Fruit fly (Drosophila melanogaster) ovary, adult (tissue): ENCODE results near the gene CG34269.

Experiments used
- CG17801 ChIP-seq: fragments of 200-800 bp; optimal IDR thresholded peaks from 2 replicates; lab custom pipeline; 2019; ENCODE audit warnings: missing biosample characterization, mild to moderate bottlenecking, missing genetic modification characterization, moderate library complexity; ENCODE audit not compliant: partially characterized antibody

CG34269 gene

DNA sequence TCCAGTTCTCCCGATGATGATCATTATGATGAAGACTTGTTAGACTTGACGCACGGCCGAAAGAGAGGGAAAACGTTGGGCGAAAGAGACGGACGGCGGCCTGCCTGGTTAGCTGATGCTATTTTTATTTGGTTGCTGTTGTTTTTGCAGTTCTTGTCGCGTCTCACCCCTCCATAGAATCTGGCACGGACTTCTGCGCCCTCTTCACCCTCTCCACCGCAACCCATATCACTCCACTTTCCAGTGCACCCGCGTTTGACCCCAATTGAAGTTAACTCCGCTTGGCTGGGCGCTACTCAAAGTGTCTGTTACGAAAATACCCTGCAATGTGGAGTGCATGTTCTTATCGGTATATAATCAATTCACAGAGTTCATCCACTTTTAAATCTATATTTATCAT, 33.0 kb downstream of the CG34269 start:
- no peak for TF ChIP-seq CG17801 (GFP tag; lab: Kevin White, UChicago)

dm6 chr3L:561772-562454, 33.8 kb downstream of the CG34269 start:
- no peak for TF ChIP-seq CG17801 (GFP tag; lab: Kevin White, UChicago)

- no peak for TF ChIP-seq CG17801 (GFP tag; lab: Kevin White, UChicago)
Observed at dm6 chr3L:563002-563627, 35.0 kb downstream of the CG34269 start.

DNA sequence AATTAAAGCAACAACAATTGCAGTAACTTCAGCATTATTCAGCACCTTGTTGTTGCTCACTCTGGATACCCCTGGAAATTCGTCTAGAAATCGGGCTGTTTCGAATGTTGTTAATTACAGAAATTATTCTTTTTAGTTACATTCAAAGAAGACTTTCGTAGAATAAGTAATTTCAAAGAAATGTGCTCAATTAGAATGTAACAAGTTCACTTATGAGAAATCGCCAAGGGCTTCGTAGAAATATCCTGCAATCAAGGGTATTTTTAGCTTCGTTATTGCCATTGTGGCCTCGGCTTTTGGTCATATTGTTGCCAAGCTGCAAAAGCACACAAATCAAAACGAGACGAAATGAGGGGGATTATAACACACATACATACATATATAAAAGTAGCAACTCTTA, 35.8 kb downstream of the CG34269 start:
- TF ChIP-seq CG17801 (GFP tag; lab: Kevin White, UChicago) = peak; percentile 82

DNA sequence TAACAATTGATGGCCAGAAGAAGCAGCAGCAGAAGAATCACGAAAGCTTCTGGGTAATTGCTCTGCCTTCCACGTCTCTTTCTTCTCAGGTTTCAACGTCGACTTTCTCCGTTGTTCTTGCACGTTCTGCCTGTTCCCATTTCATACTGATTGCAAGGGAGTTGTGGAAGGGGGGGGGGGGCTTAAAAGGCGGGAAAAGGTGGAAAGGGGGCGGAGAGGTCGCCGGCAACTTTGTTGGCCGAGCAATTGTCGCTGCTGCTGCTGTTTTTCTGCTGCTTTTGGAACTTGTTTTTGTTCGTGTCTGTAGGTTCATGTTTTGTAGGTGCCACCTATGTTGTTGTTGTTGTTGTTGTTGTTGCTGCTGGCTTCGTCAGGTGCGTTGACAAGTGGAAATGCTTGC, 37.4 kb downstream of the CG34269 start:
- TF ChIP-seq CG17801 (GFP tag; lab: Kevin White, UChicago) = no peak

- peak; percentile 1 for TF ChIP-seq CG17801 (GFP tag; lab: Kevin White, UChicago)
Observed at dm6 chr3L:565964-566627, 38.0 kb downstream of the CG34269 start.

dm6 chr3L:572940-573339, 44.8 kb downstream of the CG34269 start:
- TF ChIP-seq CG17801 (GFP tag; lab: Kevin White, UChicago) = no peak
